Worm (Caenorhabditis elegans) whole organism, young adult: ENCODE results near the gene F56D2.8.

Source experiments
- F49E8.2 ChIP-seq: sonication (generic microtip); optimal IDR thresholded peaks from 3 replicates; lab custom pipeline; 2017; ENCODE audit warnings: missing genetic modification characterization, mild to moderate bottlenecking, missing compliant biosample characterization, antibody characterized with exemption, moderate library complexity; ENCODE audit not compliant: insufficient read depth
- F55B11.4 ChIP-seq: sonication (generic microtip); optimal IDR thresholded peaks from 2 replicates; lab custom pipeline; 2016; ENCODE audit warnings: missing compliant biosample characterization, missing genetic modification characterization, borderline replicate concordance; ENCODE audit not compliant: insufficient read depth
- ama-1 ChIP-seq, 3 experiments: fragments of 150-350 bp in 1 of 3; sonication (generic microtip) in 2 of 3; optimal IDR thresholded peaks; 2 replicates each; lab custom pipeline; 2014 to 2018; ENCODE audit warnings: missing biosample characterization in 2 of 3, missing genetic modification characterization in 2 of 3, missing genetic modification reagents in 2 of 3
- aptf-3 ChIP-seq: fragments of 200-800 bp; sonication (Bioruptor generic); IDR thresholded peaks from 2 replicates; pipeline ENCODE4 v1.3.6; 2022; ENCODE audit warnings: missing genetic modification characterization, missing compliant biosample characterization
- ceh-40 ChIP-seq: fragments of 200-800 bp; sonication (Bioruptor generic); IDR thresholded peaks from 2 replicates; pipeline ENCODE4 v1.3.6; 2022; ENCODE audit warnings: missing genetic modification characterization, missing compliant biosample characterization
- chd-7 ChIP-seq: sonication (generic microtip); optimal IDR thresholded peaks from 2 replicates; lab custom pipeline; 2016; ENCODE audit warnings: mild to moderate bottlenecking, missing genetic modification characterization, moderate library complexity, missing compliant biosample characterization
- dox-1 ChIP-seq: fragments of 200-800 bp; sonication (Bioruptor generic); IDR thresholded peaks from 2 replicates; pipeline ENCODE4 v1.3.6; 2022; ENCODE audit warnings: missing genetic modification reagents, missing genetic modification characterization, missing compliant biosample characterization
- efl-1 ChIP-seq: fragments of 150-350 bp; optimal IDR thresholded peaks from 2 replicates; lab custom pipeline; 2014; ENCODE audit warnings: missing biosample characterization, missing genetic modification reagents, missing genetic modification characterization
- madf-10 ChIP-seq: sonication (generic microtip); optimal IDR thresholded peaks from 2 replicates; lab custom pipeline; 2016; ENCODE audit warnings: mild to moderate bottlenecking, missing genetic modification characterization, missing compliant biosample characterization
- nhr-179 ChIP-seq: sonication (generic microtip); optimal IDR thresholded peaks from 2 replicates; lab custom pipeline; 2016; ENCODE audit warnings: mild to moderate bottlenecking, missing genetic modification characterization, missing compliant biosample characterization
- rcor-1 ChIP-seq: fragments of 200-800 bp; sonication (Bioruptor generic); IDR thresholded peaks from 2 replicates; pipeline ENCODE4 v1.3.6; 2022; ENCODE audit warnings: missing genetic modification reagents, missing genetic modification characterization, missing compliant biosample characterization
- snpc-4 ChIP-seq, 5 experiments: fragments of 150-350 bp in 1 of 5; sonication (generic microtip) in 4 of 5; optimal IDR thresholded peaks; 2 replicates each; lab custom pipeline; 2014 to 2018; ENCODE audit warnings: missing genetic modification characterization in 5 of 5, missing biosample characterization in 3 of 5, antibody characterized with exemption in 2 of 5, mild to moderate bottlenecking in 2 of 5, missing compliant biosample characterization in 2 of 5, missing genotype in 2 of 5, moderate library complexity in 2 of 5, missing genetic modification reagents in 1 of 5
- unc-62 ChIP-seq: fragments of 150-350 bp; optimal IDR thresholded peaks from 2 replicates; lab custom pipeline; 2014; ENCODE audit warnings: missing biosample characterization, missing genetic modification reagents, missing genetic modification characterization

- TF ChIP-seq F55B11.4 (tag; lab: Kevin White, UChicago) = no peak
- no peak for TF ChIP-seq efl-1 (GFP tag; lab: Kevin White, UChicago)
- no peak for TF ChIP-seq F49E8.2 (tag; lab: Kevin White, UChicago)
- no peak for TF ChIP-seq nhr-179 (tag; lab: Kevin White, UChicago)
- TF ChIP-seq snpc-4 (GFP tag; optimal IDR thresholded peaks at IDR 0.05; lab: Kevin White, UChicago) = no peak
- TF ChIP-seq snpc-4 (tag; optimal IDR thresholded peaks at IDR 0.05; lab: Kevin White, UChicago) = no peak
- TF ChIP-seq ceh-40 (GFP tag; lab: Robert Waterston, UW) = no peak
- TF ChIP-seq aptf-3 = no peak
- no peak for TF ChIP-seq rcor-1
- no peak for TF ChIP-seq madf-10 (tag; lab: Kevin White, UChicago)
- TF ChIP-seq ama-1 (optimal IDR thresholded peaks at IDR 0.05; lab: Kevin White, UChicago) = no peak
- no peak for TF ChIP-seq ama-1 (GFP tag; optimal IDR thresholded peaks at IDR 0.05; lab: Kevin White, UChicago)
- no peak for TF ChIP-seq dox-1 (GFP tag; lab: Robert Waterston, UW)
- no peak for TF ChIP-seq unc-62 (GFP tag; lab: Kevin White, UChicago)
- TF ChIP-seq chd-7 (tag; lab: Kevin White, UChicago) = no peak
Measured at ce11 chrIII:5582766-5583165, at the start of gene F56D2.8, which contains the start of gene uev-2.
